Fruit fly (Drosophila melanogaster) whole organism, embryonic: Measurements from ENCODE around the gene loqs.

ENCODE experiments used
- Aef1 ChIP-seq: fragments of 200-800 bp; sonication (Bioruptor generic); IDR thresholded peaks from 3 replicates; pipeline ENCODE4 v1.3.6; 2022; ENCODE audit warnings: missing biosample characterization, missing genetic modification characterization
- Atf-2 ChIP-seq: fragments of 200-800 bp; sonication (Bioruptor generic); optimal IDR thresholded peaks from 2 replicates; lab custom pipeline; 2016; ENCODE audit warnings: missing biosample characterization, missing genetic modification characterization
- Atf6 ChIP-seq: fragments of 200-800 bp; sonication (Bioruptor generic); IDR thresholded peaks from 2 replicates; pipeline ENCODE4 v1.3.6; 2022; ENCODE audit warnings: missing biosample characterization, missing genetic modification characterization
- Bteb2 ChIP-seq: fragments of 200-800 bp; sonication (Bioruptor generic); optimal IDR thresholded peaks from 2 replicates; lab custom pipeline; 2016; ENCODE audit warnings: missing biosample characterization, missing genetic modification characterization
- CG11695 ChIP-seq: fragments of 200-800 bp; sonication (Bioruptor generic); IDR thresholded peaks from 3 replicates; pipeline ENCODE4 v1.3.6; 2022; ENCODE audit warnings: missing biosample characterization, missing genetic modification characterization
- CG11723 ChIP-seq: fragments of 200-800 bp; sonication (Bioruptor generic); optimal IDR thresholded peaks from 2 replicates; lab custom pipeline; 2017; ENCODE audit warnings: missing biosample characterization, mild to moderate bottlenecking, missing genetic modification characterization
- CG12299 ChIP-seq: fragments of 200-800 bp; sonication (Bioruptor generic); optimal IDR thresholded peaks from 2 replicates; lab custom pipeline; 2018; ENCODE audit warnings: missing biosample characterization, mild to moderate bottlenecking, missing genetic modification characterization
- CG15011 ChIP-seq: fragments of 200-800 bp; sonication (Bioruptor generic); optimal IDR thresholded peaks from 3 replicates; lab custom pipeline; 2018; ENCODE audit warnings: missing biosample characterization, mild to moderate bottlenecking, missing genetic modification characterization
- CG16779 ChIP-seq: fragments of 200-800 bp; sonication (Bioruptor generic); IDR thresholded peaks from 2 replicates; pipeline ENCODE4 v1.3.6; 2022; ENCODE audit warnings: missing biosample characterization, missing genetic modification characterization
- CG2116 ChIP-seq: fragments of 200-800 bp; sonication (Bioruptor generic); optimal IDR thresholded peaks from 3 replicates; lab custom pipeline; 2018; ENCODE audit warnings: missing biosample characterization, mild to moderate bottlenecking, missing genetic modification characterization
- CG2889 ChIP-seq: fragments of 200-800 bp; sonication (Bioruptor generic); IDR thresholded peaks from 3 replicates; pipeline ENCODE4 v1.3.6; 2022; ENCODE audit warnings: missing biosample characterization, missing genetic modification characterization
- CG3065 ChIP-seq: fragments of 200-800 bp; sonication (Bioruptor generic); optimal IDR thresholded peaks from 2 replicates; lab custom pipeline; 2016; ENCODE audit warnings: missing biosample characterization, missing genetic modification characterization
- CG32772 ChIP-seq: fragments of 200-800 bp; sonication (Bioruptor generic); IDR thresholded peaks from 2 replicates; pipeline ENCODE4 v1.3.6; 2022; ENCODE audit warnings: missing biosample characterization, missing genetic modification characterization
- CG3281 ChIP-seq: fragments of 200-800 bp; sonication (Bioruptor generic); optimal IDR thresholded peaks from 3 replicates; lab custom pipeline; 2017; ENCODE audit warnings: missing biosample characterization, mild to moderate bottlenecking, missing genetic modification characterization
- CG42726 ChIP-seq: fragments of 200-800 bp; sonication (Bioruptor generic); IDR thresholded peaks from 2 replicates; pipeline ENCODE4 v1.3.6; 2022; ENCODE audit warnings: missing biosample characterization, missing genetic modification characterization; ENCODE audit not compliant: partially characterized antibody
- CG4854 ChIP-seq: fragments of 200-800 bp; sonication (Bioruptor generic); optimal IDR thresholded peaks from 2 replicates; lab custom pipeline; 2016; ENCODE audit warnings: missing biosample characterization, missing genetic modification characterization, inconsistent platforms
- CG6254 ChIP-seq: fragments of 200-800 bp; sonication (Bioruptor generic); optimal IDR thresholded peaks from 3 replicates; lab custom pipeline; 2017; ENCODE audit warnings: mild to moderate bottlenecking, missing biosample characterization, missing genetic modification reagents, missing genetic modification characterization
- CG7357 ChIP-seq: fragments of 200-800 bp; sonication (Bioruptor generic); IDR thresholded peaks from 3 replicates; pipeline ENCODE4 v1.3.6; 2022; ENCODE audit warnings: missing biosample characterization, missing genetic modification characterization
- CG7372 ChIP-seq: fragments of 200-800 bp; sonication (Bioruptor generic); IDR thresholded peaks from 2 replicates; pipeline ENCODE4 v1.3.6; 2022; ENCODE audit warnings: missing biosample characterization, missing genetic modification characterization
- CG7963 ChIP-seq: fragments of 200-800 bp; sonication (Bioruptor generic); IDR thresholded peaks from 3 replicates; pipeline ENCODE4 v1.3.6; 2022; ENCODE audit warnings: missing biosample characterization, missing genetic modification characterization; ENCODE audit not compliant: partially characterized antibody
- CG8089 ChIP-seq: fragments of 200-800 bp; sonication (Bioruptor generic); optimal IDR thresholded peaks from 3 replicates; lab custom pipeline; 2016; ENCODE audit warnings: missing biosample characterization, missing genetic modification characterization
- CG8281 ChIP-seq: fragments of 200-800 bp; sonication (Bioruptor generic); optimal IDR thresholded peaks from 2 replicates; lab custom pipeline; 2018; ENCODE audit warnings: missing biosample characterization, mild to moderate bottlenecking, missing genetic modification characterization, moderate library complexity
- CG8290 ChIP-seq, 3 experiments: fragments of 200-800 bp; sonication (Bioruptor generic); optimal IDR thresholded peaks; 2 replicates each; lab custom pipeline; 2016 to 2019; ENCODE audit warnings: missing biosample characterization in 3 of 3, missing genetic modification characterization in 3 of 3, mild to moderate bottlenecking in 2 of 3, moderate library complexity in 1 of 3
- CG9727 ChIP-seq: fragments of 200-800 bp; sonication (Bioruptor generic); optimal IDR thresholded peaks from 3 replicates; lab custom pipeline; 2017; ENCODE audit warnings: missing biosample characterization, mild to moderate bottlenecking, missing genetic modification characterization
- CTCF ChIP-seq: fragments of 200-800 bp; sonication (Bioruptor generic); optimal IDR thresholded peaks from 2 replicates; lab custom pipeline; 2017; ENCODE audit warnings: missing biosample characterization, mild to moderate bottlenecking, missing genetic modification characterization, moderate library complexity
- Doc3 ChIP-seq: fragments of 200-800 bp; sonication (Bioruptor generic); IDR thresholded peaks from 3 replicates; pipeline ENCODE4 v1.3.6; 2022; ENCODE audit warnings: missing biosample characterization, missing genetic modification characterization; ENCODE audit not compliant: partially characterized antibody
- HLH3B ChIP-seq: fragments of 200-800 bp; sonication (Bioruptor generic); IDR thresholded peaks from 2 replicates; pipeline ENCODE4 v1.3.6; 2022; ENCODE audit warnings: missing biosample characterization, missing genetic modification characterization
- HLH54F ChIP-seq: fragments of 200-800 bp; sonication (Bioruptor generic); optimal IDR thresholded peaks from 3 replicates; lab custom pipeline; 2016; ENCODE audit warnings: missing biosample characterization, missing genetic modification characterization
- Hey ChIP-seq: fragments of 200-800 bp; sonication (Bioruptor generic); optimal IDR thresholded peaks from 3 replicates; lab custom pipeline; 2018; ENCODE audit warnings: missing biosample characterization, mild to moderate bottlenecking, missing genetic modification characterization
- Max ChIP-seq: fragments of 200-800 bp; sonication (Bioruptor generic); optimal IDR thresholded peaks from 2 replicates; lab custom pipeline; 2016; ENCODE audit warnings: missing biosample characterization, mild to moderate bottlenecking, missing genetic modification characterization
- NC2β ChIP-seq: fragments of 200-800 bp; sonication (Bioruptor generic); optimal IDR thresholded peaks from 2 replicates; lab custom pipeline; 2016; ENCODE audit warnings: missing biosample characterization, missing genetic modification characterization
- Nf-YA ChIP-seq: fragments of 200-800 bp; sonication (Bioruptor generic); IDR thresholded peaks from 2 replicates; pipeline ENCODE4 v1.3.6; 2022; ENCODE audit warnings: missing biosample characterization, missing genetic modification characterization
- PHDP ChIP-seq: fragments of 200-800 bp; sonication (Bioruptor generic); optimal IDR thresholded peaks from 3 replicates; lab custom pipeline; 2018; ENCODE audit warnings: missing biosample characterization, mild to moderate bottlenecking, missing genetic modification characterization, moderate library complexity
- Sox100B ChIP-seq: fragments of 200-800 bp; sonication (Bioruptor generic); optimal IDR thresholded peaks from 3 replicates; lab custom pipeline; 2018; ENCODE audit warnings: missing biosample characterization, mild to moderate bottlenecking, missing genetic modification characterization
- Sox102F ChIP-seq: fragments of 200-800 bp; sonication (Bioruptor generic); optimal IDR thresholded peaks from 2 replicates; lab custom pipeline; 2018; ENCODE audit warnings: missing biosample characterization, mild to moderate bottlenecking, missing genetic modification characterization, moderate library complexity
- Sry-β ChIP-seq: fragments of 200-800 bp; sonication (Bioruptor generic); optimal IDR thresholded peaks from 2 replicates; lab custom pipeline; 2018; ENCODE audit warnings: missing biosample characterization, mild to moderate bottlenecking, missing genetic modification characterization, moderate library complexity
- Trl ChIP-seq, 3 experiments: fragments of >200 bp in 2 of 3; fragments of 200-800 bp in 1 of 3; sonication (Bioruptor generic) in 1 of 3; optimal IDR thresholded peaks; 2 replicates in 1 of 3; 3 replicates in 2 of 3; lab custom pipeline; 2016 to 2017; ENCODE audit warnings: missing biosample characterization in 1 of 3, missing genetic modification characterization in 1 of 3
- Usf ChIP-seq: fragments of 200-800 bp; sonication (Bioruptor generic); optimal IDR thresholded peaks from 2 replicates; lab custom pipeline; 2017; ENCODE audit warnings: missing genotype, missing biosample characterization, missing genetic modification characterization
- bcd ChIP-seq: fragments of 200-800 bp; sonication (Bioruptor generic); optimal IDR thresholded peaks from 2 replicates; lab custom pipeline; 2017; ENCODE audit warnings: missing biosample characterization, mild to moderate bottlenecking, missing genetic modification characterization
- caup ChIP-seq: fragments of 200-800 bp; sonication (Bioruptor generic); optimal IDR thresholded peaks from 3 replicates; lab custom pipeline; 2017; ENCODE audit warnings: missing biosample characterization, mild to moderate bottlenecking, missing genetic modification characterization, moderate library complexity; ENCODE audit not compliant: severe bottlenecking
- dysf ChIP-seq: fragments of 200-800 bp; sonication (Bioruptor generic); IDR thresholded peaks from 3 replicates; pipeline ENCODE4 v1.3.6; 2022; ENCODE audit warnings: missing biosample characterization, missing genetic modification characterization
- eve ChIP-seq, 2 experiments: fragments of >200 bp; optimal IDR thresholded peaks; 2 replicates each; lab custom pipeline; 2017; ENCODE audit warnings: missing biosample characterization in 2 of 2, missing genetic modification characterization in 2 of 2
- hbn ChIP-seq: fragments of 200-800 bp; sonication (Bioruptor generic); IDR thresholded peaks from 2 replicates; pipeline ENCODE4 v1.3.6; 2022; ENCODE audit warnings: missing biosample characterization, missing genetic modification characterization; ENCODE audit not compliant: partially characterized antibody
- nerfin-1 ChIP-seq: fragments of 200-800 bp; sonication (Bioruptor generic); optimal IDR thresholded peaks from 3 replicates; lab custom pipeline; 2019; ENCODE audit warnings: missing biosample characterization, mild to moderate bottlenecking, missing genetic modification characterization, moderate library complexity
- nom ChIP-seq: fragments of 200-800 bp; sonication (Bioruptor generic); optimal IDR thresholded peaks from 2 replicates; lab custom pipeline; 2017; ENCODE audit warnings: missing biosample characterization, missing genetic modification characterization, mild to moderate bottlenecking, moderate library complexity, missing genetic modification reagents
- onecut ChIP-seq: fragments of 200-800 bp; sonication (Bioruptor generic); IDR thresholded peaks from 2 replicates; pipeline ENCODE4 v1.3.6; 2022; ENCODE audit warnings: missing biosample characterization, missing genetic modification characterization
- phol ChIP-seq: fragments of 200-800 bp; sonication (Bioruptor generic); optimal IDR thresholded peaks from 3 replicates; lab custom pipeline; 2018; ENCODE audit warnings: missing biosample characterization, mild to moderate bottlenecking, missing genetic modification characterization, moderate library complexity
- ranshi ChIP-seq: fragments of 200-800 bp; sonication (Bioruptor generic); IDR thresholded peaks from 2 replicates; pipeline ENCODE4 v1.3.6; 2022; ENCODE audit warnings: missing biosample characterization, missing genetic modification characterization
- ro ChIP-seq: fragments of 200-800 bp; sonication (Bioruptor generic); IDR thresholded peaks from 2 replicates; pipeline ENCODE4 v1.3.6; 2022; ENCODE audit warnings: missing biosample characterization, missing genetic modification characterization
- salm ChIP-seq: fragments of 200-800 bp; sonication (Bioruptor generic); optimal IDR thresholded peaks from 2 replicates; lab custom pipeline; 2018; ENCODE audit warnings: missing biosample characterization, mild to moderate bottlenecking, missing genetic modification characterization

Gene loqs

dm6 chr2L:13398614-13399161, 16.2 kb downstream of the loqs start, which contains the start of the genes CG10859 and CG7110 (continued):
- TF ChIP-seq CG42726 = no peak
- TF ChIP-seq bcd = peak; percentile 63
- peak; percentile 59 for TF ChIP-seq Max (GFP tag; lab: Kevin White, UChicago)
- peak; percentile 52 for TF ChIP-seq onecut (GFP tag; lab: Robert Waterston, UW)
- TF ChIP-seq CG6254 (GFP tag; lab: Kevin White, UChicago) = no peak
- no peak for TF ChIP-seq CG7357 (GFP tag; lab: Robert Waterston, UW)
- no peak for TF ChIP-seq dysf
- TF ChIP-seq CG4854 (GFP tag; lab: Kevin White, UChicago) = peak; percentile 18
- TF ChIP-seq ro (GFP tag; lab: Robert Waterston, UW) = no peak
- TF ChIP-seq CG2889 (GFP tag; lab: Robert Waterston, UW) = no peak
- TF ChIP-seq CG15011 (GFP tag; lab: Kevin White, UChicago) = peak; percentile 2
- TF ChIP-seq Hey (tag; lab: Kevin White, UChicago) = no peak
- peak; percentile 24 for TF ChIP-seq salm (tag; lab: Kevin White, UChicago)
- TF ChIP-seq phol (tag; lab: Kevin White, UChicago) = peak; percentile 69
- TF ChIP-seq CG9727 = peak; percentile 61
- no peak for TF ChIP-seq CTCF (GFP tag; lab: Kevin White, UChicago)
- TF ChIP-seq CG8281 (tag; lab: Kevin White, UChicago) = no peak
- TF ChIP-seq NC2β (GFP tag; lab: Kevin White, UChicago) = peak; percentile 45
- TF ChIP-seq CG16779 (GFP tag; lab: Robert Waterston, UW) = no peak
- TF ChIP-seq CG2116 (GFP tag; lab: Kevin White, UChicago) = peak; percentile 40
- no peak for TF ChIP-seq CG3065 (GFP tag; lab: Kevin White, UChicago)
- peak; percentile 69 for TF ChIP-seq CG3281
- peak; percentile 34 for TF ChIP-seq Bteb2 (GFP tag; lab: Kevin White, UChicago)
- no peak for TF ChIP-seq Usf
- TF ChIP-seq CG11695 (GFP tag; lab: Robert Waterston, UW) = no peak
- no peak for TF ChIP-seq Doc3 (GFP tag; lab: Robert Waterston, UW)
- TF ChIP-seq CG32772 = no peak
- TF ChIP-seq Trl (optimal IDR thresholded peaks at IDR 0.05; lab: Kevin White, UChicago) = no peak
- TF ChIP-seq Trl (GFP tag; optimal IDR thresholded peaks at IDR 0.05; lab: Kevin White, UChicago) = no peak
- TF ChIP-seq HLH54F (GFP tag; lab: Kevin White, UChicago) = no peak
- TF ChIP-seq CG8290 (GFP tag; optimal IDR thresholded peaks at IDR 0.05; lab: Kevin White, UChicago) = no peak
- peak in 1 of 2 experiments; percentile 76 for TF ChIP-seq CG8290 (tag; optimal IDR thresholded peaks at IDR 0.05; lab: Kevin White, UChicago)
- peak; percentile 30 for TF ChIP-seq nom (GFP tag; lab: Kevin White, UChicago)
- peak; percentile 68 for TF ChIP-seq PHDP (tag; lab: Kevin White, UChicago)
- TF ChIP-seq Sox102F (GFP tag; lab: Kevin White, UChicago) = no peak
- TF ChIP-seq Nf-YA = no peak
- no peak for TF ChIP-seq CG7963 (GFP tag; lab: Robert Waterston, UW)
- TF ChIP-seq nerfin-1 (tag; lab: Kevin White, UChicago) = peak; percentile 51
- peak; percentile 79 for TF ChIP-seq caup (GFP tag; lab: Kevin White, UChicago)
- TF ChIP-seq Sry-β (GFP tag; lab: Kevin White, UChicago) = no peak
- TF ChIP-seq CG7372 (GFP tag; lab: Robert Waterston, UW) = no peak
- TF ChIP-seq CG11723 = peak; percentile 29
- TF ChIP-seq CG8089 (GFP tag; lab: Kevin White, UChicago) = no peak
- TF ChIP-seq Atf6 = peak; percentile 42; the same call in 1 of the 2 replicates
- no peak; the same call in 1 of the 2 replicates for TF ChIP-seq ranshi (GFP tag; lab: Robert Waterston, UW)
- no peak for TF ChIP-seq Atf-2
- peak; percentile 52 for TF ChIP-seq Sox100B (GFP tag; lab: Kevin White, UChicago)
- peak; percentile 45 for TF ChIP-seq CG12299 (tag; lab: Kevin White, UChicago)
- TF ChIP-seq Aef1 (GFP tag; lab: Robert Waterston, UW) = no peak
- TF ChIP-seq hbn (GFP tag; lab: Robert Waterston, UW) = no peak
- no peak for TF ChIP-seq eve (GFP tag; optimal IDR thresholded peaks at IDR 0.05; lab: Kevin White, UChicago)
- TF ChIP-seq HLH3B (GFP tag; lab: Robert Waterston, UW) = 0 out of 2 replicates have a peak, but pooled peaks have one; percentile 19
